Worm (Caenorhabditis elegans) whole organism, mixed stage, embryonic: ENCODE results near the gene cyl-1.

Experiments
- elt-3 ChIP-seq: fragments of 150-350 bp; optimal IDR thresholded peaks from 2 replicates; lab custom pipeline; 2014; ENCODE audit warnings: missing biosample characterization, missing genetic modification characterization
- flh-1 ChIP-seq: fragments of 200-800 bp; sonication (Bioruptor generic); optimal IDR thresholded peaks from 2 replicates; lab custom pipeline; 2018; ENCODE audit warnings: mild to moderate bottlenecking, missing genetic modification characterization, moderate library complexity, missing compliant biosample characterization
- hlh-1 ChIP-seq: fragments of 150-350 bp; optimal IDR thresholded peaks from 2 replicates; lab custom pipeline; 2014; ENCODE audit warnings: missing biosample characterization, missing genetic modification reagents, missing genetic modification characterization
- lin-13 ChIP-seq: fragments of 150-350 bp; optimal IDR thresholded peaks from 2 replicates; lab custom pipeline; 2014; ENCODE audit warnings: missing biosample characterization, missing genetic modification characterization
- lsy-2 ChIP-seq: fragments of 150-350 bp; optimal IDR thresholded peaks from 2 replicates; lab custom pipeline; 2014; ENCODE audit warnings: missing biosample characterization, missing genetic modification characterization
- mep-1 ChIP-seq: fragments of 150-350 bp; optimal IDR thresholded peaks from 2 replicates; lab custom pipeline; 2017; ENCODE audit warnings: missing biosample characterization, missing genetic modification reagents, missing genetic modification characterization, inconsistent platforms
- unc-62 ChIP-seq: fragments of 150-350 bp; optimal IDR thresholded peaks from 2 replicates; lab custom pipeline; 2014; ENCODE audit warnings: missing biosample characterization, missing genetic modification reagents, missing genetic modification characterization

DNA sequence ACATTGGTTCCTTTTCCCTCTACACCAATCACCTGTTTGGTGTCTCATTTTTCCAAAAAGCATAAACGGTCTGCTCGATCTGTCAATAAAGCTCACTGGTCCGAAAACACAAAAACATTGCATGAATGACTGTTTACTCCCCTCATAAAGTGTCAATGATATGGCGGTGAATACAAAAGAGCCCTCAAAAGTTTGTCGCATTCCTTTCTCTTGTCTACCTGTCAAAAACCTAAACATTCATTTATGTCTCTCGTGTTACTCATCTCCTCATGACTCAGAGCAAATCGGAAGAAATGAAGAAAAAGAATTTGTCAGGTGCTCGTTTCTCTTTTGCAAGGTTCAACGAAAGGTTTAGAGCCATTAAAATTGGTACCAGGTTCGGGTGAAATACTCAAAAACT lies 42.3 kb downstream of the cyl-1 start:
- TF ChIP-seq lin-13 (tag; lab: Kevin White, UChicago) (no peak), mep-1 (tag; lab: Kevin White, UChicago) (no peak), lsy-2 (tag; lab: Kevin White, UChicago) (no peak), hlh-1 (tag; lab: Kevin White, UChicago) (no peak), flh-1 (GFP tag; lab: Kevin White, UChicago) (no peak), elt-3 (tag; lab: Kevin White, UChicago) (no peak), unc-62 (GFP tag; lab: Kevin White, UChicago) (no peak)
